Worm (Caenorhabditis elegans) whole organism, L1 larva: ENCODE measurements around the gene mdt-9.

ENCODE experiments used
- C16A3.4 ChIP-seq: fragments of 150-350 bp; optimal IDR thresholded peaks from 2 replicates; lab custom pipeline; 2014; ENCODE audit warnings: missing biosample characterization, missing genetic modification characterization
- C34B4.2 ChIP-seq: sonication (generic microtip); optimal IDR thresholded peaks from 2 replicates; lab custom pipeline; 2017; ENCODE audit warnings: mild to moderate bottlenecking, missing genetic modification characterization, missing compliant biosample characterization
- F16B12.6 ChIP-seq: fragments of 150-350 bp; optimal IDR thresholded peaks from 2 replicates; lab custom pipeline; 2014; ENCODE audit warnings: missing biosample characterization, missing genetic modification characterization
- alr-1 ChIP-seq: fragments of 200-800 bp; sonication (Bioruptor generic); optimal IDR thresholded peaks from 2 replicates; lab custom pipeline; 2018; ENCODE audit warnings: borderline replicate concordance, mild to moderate bottlenecking, missing genetic modification characterization, missing compliant biosample characterization
- ceh-63 ChIP-seq: fragments of 200-800 bp; sonication (Bioruptor generic); optimal IDR thresholded peaks from 2 replicates; lab custom pipeline; 2018; ENCODE audit warnings: mild to moderate bottlenecking, missing genetic modification characterization, missing compliant biosample characterization
- ceh-90 ChIP-seq: sonication (generic microtip); optimal IDR thresholded peaks from 2 replicates; lab custom pipeline; 2016; ENCODE audit warnings: missing genetic modification characterization, missing compliant biosample characterization
- efl-1 ChIP-seq, 4 experiments: fragments of 150-350 bp; optimal IDR thresholded peaks in 3 of 4; peaks in 1 of 4; 1 replicate in 1 of 4; 2 replicates in 3 of 4; lab custom pipeline; 2014; ENCODE audit warnings: missing biosample characterization in 2 of 4, missing genetic modification characterization in 2 of 4, missing genetic modification reagents in 2 of 4
- elt-3 ChIP-seq, 6 experiments: fragments of 150-350 bp in 1 of 6; sonication (generic microtip); optimal IDR thresholded peaks; 2 replicates each; lab custom pipeline; 2017 to 2018; ENCODE audit warnings: missing biosample characterization in 6 of 6, missing genetic modification characterization in 6 of 6, inconsistent platforms in 1 of 6
- fkh-10 ChIP-seq: sonication (generic microtip); optimal IDR thresholded peaks from 2 replicates; lab custom pipeline; 2017; ENCODE audit warnings: missing biosample characterization, missing genetic modification reagents, missing genetic modification characterization
- fos-1 ChIP-seq: fragments of 150-350 bp; optimal IDR thresholded peaks from 2 replicates; lab custom pipeline; 2014; ENCODE audit warnings: missing biosample characterization, missing genetic modification characterization
- grh-1 ChIP-seq: fragments of 200-800 bp; sonication (Bioruptor generic); IDR thresholded peaks from 2 replicates; pipeline ENCODE4 v1.3.6; 2022; ENCODE audit warnings: missing genetic modification reagents, missing genetic modification characterization, missing compliant biosample characterization
- hlh-17 ChIP-seq: fragments of 200-800 bp; sonication (Bioruptor generic); optimal IDR thresholded peaks from 2 replicates; lab custom pipeline; 2018; ENCODE audit warnings: missing genetic modification characterization, mild to moderate bottlenecking, missing compliant biosample characterization, moderate library complexity, borderline replicate concordance
- isw-1 ChIP-seq: fragments of 200-800 bp; sonication (Bioruptor generic); IDR thresholded peaks from 2 replicates; pipeline ENCODE4 v1.3.6; 2022; ENCODE audit warnings: missing genetic modification characterization, missing compliant biosample characterization
- jun-1 ChIP-seq: fragments of 150-350 bp; optimal IDR thresholded peaks from 2 replicates; lab custom pipeline; 2014; ENCODE audit warnings: missing biosample characterization, missing genetic modification reagents, missing genetic modification characterization
- lin-13 ChIP-seq: fragments of 150-350 bp; optimal IDR thresholded peaks from 2 replicates; lab custom pipeline; 2014; ENCODE audit warnings: missing biosample characterization, missing genetic modification reagents, missing genetic modification characterization
- lin-14 ChIP-seq: fragments of 200-800 bp; sonication (Bioruptor generic); optimal IDR thresholded peaks from 2 replicates; lab custom pipeline; 2018; ENCODE audit warnings: mild to moderate bottlenecking, missing genetic modification characterization, moderate library complexity, missing compliant biosample characterization
- lin-15B ChIP-seq: fragments of 150-350 bp; sonication (generic microtip); optimal IDR thresholded peaks from 3 replicates; lab custom pipeline; 2014; ENCODE audit warnings: missing biosample characterization, missing genetic modification characterization
- lin-39 ChIP-seq: fragments of 150-350 bp; optimal IDR thresholded peaks from 2 replicates; lab custom pipeline; 2014; ENCODE audit warnings: missing biosample characterization, missing genetic modification reagents, missing genetic modification characterization
- lir-3 ChIP-seq: sonication (generic microtip); optimal IDR thresholded peaks from 2 replicates; lab custom pipeline; 2016; ENCODE audit warnings: mild to moderate bottlenecking, missing genetic modification characterization, moderate library complexity, missing compliant biosample characterization; ENCODE audit not compliant: poor library complexity
- mep-1 ChIP-seq: fragments of 150-350 bp; optimal IDR thresholded peaks from 2 replicates; lab custom pipeline; 2014; ENCODE audit warnings: missing biosample characterization, missing genetic modification characterization
- nhr-237 ChIP-seq: fragments of 150-350 bp; optimal IDR thresholded peaks from 2 replicates; lab custom pipeline; 2014; ENCODE audit warnings: missing biosample characterization, missing genetic modification characterization
- nhr-47 ChIP-seq: sonication (generic microtip); optimal IDR thresholded peaks from 2 replicates; lab custom pipeline; 2016; ENCODE audit warnings: mild to moderate bottlenecking, missing genetic modification characterization, moderate library complexity, missing compliant biosample characterization
- nhr-71 ChIP-seq: sonication (generic microtip); optimal IDR thresholded peaks from 2 replicates; lab custom pipeline; 2016; ENCODE audit warnings: mild to moderate bottlenecking, missing genetic modification characterization, moderate library complexity, missing compliant biosample characterization
- nhr-76 ChIP-seq: sonication (generic microtip); optimal IDR thresholded peaks from 2 replicates; lab custom pipeline; 2017; ENCODE audit warnings: missing biosample characterization, missing genetic modification characterization
- nhr-84 ChIP-seq: sonication (generic microtip); optimal IDR thresholded peaks from 2 replicates; lab custom pipeline; 2017; ENCODE audit warnings: missing biosample characterization, missing genetic modification characterization
- nhr-85 ChIP-seq: sonication (generic microtip); peaks from one replicate; lab custom pipeline; 2016; ENCODE audit warnings: missing genetic modification characterization, inconsistent platforms, missing compliant biosample characterization
- pag-3 ChIP-seq: sonication (generic microtip); optimal IDR thresholded peaks from 2 replicates; lab custom pipeline; 2017; ENCODE audit warnings: missing genetic modification characterization, mild to moderate bottlenecking, missing compliant biosample characterization, antibody characterized with exemption, borderline replicate concordance; ENCODE audit not compliant: insufficient read depth
- pax-3 ChIP-seq: fragments of 200-800 bp; sonication (Bioruptor generic); optimal IDR thresholded peaks from 2 replicates; lab custom pipeline; 2018; ENCODE audit warnings: mild to moderate bottlenecking, missing genetic modification characterization, moderate library complexity, missing compliant biosample characterization
- pqm-1 ChIP-seq: sonication (generic microtip); optimal IDR thresholded peaks from 3 replicates; lab custom pipeline; 2017; ENCODE audit warnings: missing biosample characterization, missing genetic modification characterization
- skn-1 ChIP-seq: fragments of 150-350 bp; optimal IDR thresholded peaks from 2 replicates; lab custom pipeline; 2014; ENCODE audit warnings: missing biosample characterization, missing genetic modification characterization
- snu-23 ChIP-seq: sonication (generic microtip); optimal IDR thresholded peaks from 2 replicates; lab custom pipeline; 2016; ENCODE audit warnings: missing genetic modification characterization, missing compliant biosample characterization
- sptf-1 ChIP-seq: fragments of 150-350 bp; optimal IDR thresholded peaks from 2 replicates; lab custom pipeline; 2014; ENCODE audit warnings: missing biosample characterization, missing genetic modification characterization
- swsn-7 ChIP-seq: sonication (generic microtip); optimal IDR thresholded peaks from 2 replicates; lab custom pipeline; 2016; ENCODE audit warnings: missing genetic modification characterization, missing compliant biosample characterization
- unc-98 ChIP-seq: fragments of 200-800 bp; sonication (Bioruptor generic); IDR thresholded peaks from 2 replicates; pipeline ENCODE4 v1.3.6; 2022; ENCODE audit warnings: missing genetic modification characterization, missing compliant biosample characterization
- vab-15 ChIP-seq: sonication (generic microtip); optimal IDR thresholded peaks from 2 replicates; lab custom pipeline; 2017; ENCODE audit warnings: missing genotype, mild to moderate bottlenecking, missing genetic modification characterization, missing compliant biosample characterization
- zag-1 ChIP-seq: fragments of 150-350 bp; optimal IDR thresholded peaks from 2 replicates; lab custom pipeline; 2014; ENCODE audit warnings: missing biosample characterization, missing genetic modification characterization
- zip-4 ChIP-seq: fragments of 200-800 bp; sonication (Bioruptor generic); optimal IDR thresholded peaks from 2 replicates; lab custom pipeline; 2018; ENCODE audit warnings: mild to moderate bottlenecking, missing genetic modification characterization, moderate library complexity, missing compliant biosample characterization
- ztf-11 ChIP-seq, 2 experiments: sonication (generic microtip); optimal IDR thresholded peaks; 2 replicates each; lab custom pipeline; 2016 to 2017; ENCODE audit warnings: missing genetic modification characterization in 2 of 2, missing biosample characterization in 1 of 2, missing compliant biosample characterization in 1 of 2
- ztf-4 ChIP-seq: fragments of 150-350 bp; optimal IDR thresholded peaks from 2 replicates; lab custom pipeline; 2014; ENCODE audit warnings: missing biosample characterization, missing genetic modification characterization

Gene mdt-9

DNA sequence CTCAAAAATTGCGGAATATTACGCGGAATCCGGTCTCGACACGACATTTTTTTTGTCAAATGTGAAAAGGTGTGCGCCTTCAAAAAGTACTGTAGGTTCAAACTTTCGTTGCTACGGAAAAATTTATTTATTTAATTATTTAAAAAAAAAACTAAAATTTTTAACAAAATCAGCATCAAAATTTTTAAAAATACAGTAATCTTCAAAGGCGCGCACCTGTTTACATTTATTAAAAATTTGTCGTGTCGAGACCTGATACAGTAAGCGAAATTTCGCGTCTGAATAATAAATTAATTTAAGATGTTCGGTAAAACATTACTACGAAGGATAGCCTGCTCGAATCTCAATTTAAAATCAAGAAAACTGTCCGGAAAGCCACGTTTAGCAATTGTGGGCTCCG, 14.5 kb upstream of the mdt-9 start, which contains the start of gene Y62E10A.6:
Gene Y62E10A.6, plus strand, starts transcription at position 301 of the 400 bp plus-strand sequence.
- TF ChIP-seq isw-1 (no peak), nhr-76 (no peak), zag-1 (tag; lab: Kevin White, UChicago) (no peak), nhr-71 (tag; lab: Kevin White, UChicago) (no peak), lin-14 (GFP tag; lab: Kevin White, UChicago) (no peak), vab-15 (tag; lab: Kevin White, UChicago) (no peak), lin-15B (tag; lab: Kevin White, UChicago) (no peak), hlh-17 (GFP tag; lab: Kevin White, UChicago) (no peak), sptf-1 (tag; lab: Kevin White, UChicago) (no peak), skn-1 (no peak), snu-23 (GFP tag; lab: Kevin White, UChicago) (no peak), jun-1 (no peak), C16A3.4 (tag; lab: Kevin White, UChicago) (no peak), zip-4 (no peak), swsn-7 (no peak), nhr-84 (no peak), C34B4.2 (tag; lab: Kevin White, UChicago) (no peak)

DNA sequence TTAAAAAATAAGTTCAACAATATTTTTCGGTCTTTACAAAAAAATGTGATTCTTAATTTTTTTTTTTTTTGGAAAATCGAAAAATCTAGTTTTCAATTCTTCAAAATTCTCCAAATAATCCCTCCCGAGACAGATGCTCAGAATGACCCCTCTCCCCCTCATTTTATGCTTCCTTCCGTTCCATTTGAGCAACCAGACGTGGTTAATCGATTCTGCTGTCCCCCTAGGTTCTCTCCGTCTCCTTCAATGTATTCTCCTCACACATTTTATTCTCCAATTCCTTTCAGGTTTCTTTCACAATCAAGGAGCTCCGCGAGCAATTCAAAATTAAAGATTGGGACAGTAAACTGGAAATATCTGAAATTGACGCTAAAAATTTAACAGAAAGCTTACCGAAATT, 11.3 kb upstream of the mdt-9 start:
- TF ChIP-seq lin-13 (GFP tag; lab: Kevin White, UChicago) (no peak), lir-3 (tag; lab: Kevin White, UChicago) (no peak), ceh-63 (no peak), pag-3 (tag; lab: Kevin White, UChicago) (no peak), unc-98 (GFP tag; lab: Robert Waterston, UW) (no peak), elt-3 (tag; optimal IDR thresholded peaks at IDR 0.05; lab: Kevin White, UChicago) (no peak), ztf-11 (tag; optimal IDR thresholded peaks at IDR 0.05; lab: Kevin White, UChicago) (no peak), nhr-76 (no peak), nhr-47 (tag; lab: Kevin White, UChicago) (no peak), fkh-10 (GFP tag; lab: Kevin White, UChicago) (no peak), mep-1 (no peak), pax-3 (tag; lab: Kevin White, UChicago) (no peak)
- TF ChIP-seq, all 84 proteins: peak for 0

DNA sequence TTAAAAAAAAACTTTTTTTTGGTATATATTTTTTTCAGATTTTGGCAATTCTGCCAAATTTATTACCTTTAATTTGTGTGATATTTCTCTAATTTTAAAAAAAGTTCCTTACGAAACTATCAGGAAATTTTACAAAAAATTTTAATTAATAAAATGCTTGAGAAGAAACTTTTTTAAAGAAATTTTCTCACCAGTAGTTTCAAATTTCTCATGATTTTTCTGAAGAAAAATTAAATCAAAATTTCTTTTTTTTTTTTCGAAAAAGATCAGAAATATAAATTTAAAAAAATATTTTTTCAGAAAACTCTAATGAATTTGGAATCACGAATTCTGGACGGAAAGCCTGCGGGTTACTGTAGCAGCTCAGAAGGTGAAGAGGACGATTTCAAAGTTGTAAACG, 8.5 kb upstream of the mdt-9 start, which contains the start of gene mau-8:
Gene mau-8, plus strand, starts transcription at position 301 of the 400 bp plus-strand sequence.
- TF ChIP-seq lin-39 (tag; lab: Kevin White, UChicago) = no peak
- TF ChIP-seq grh-1 (GFP tag; lab: Robert Waterston, UW) = no peak
- no peak for TF ChIP-seq hlh-17 (GFP tag; lab: Kevin White, UChicago)
- TF ChIP-seq F16B12.6 (tag; lab: Kevin White, UChicago) = no peak
- no peak for TF ChIP-seq ztf-4 (tag; lab: Kevin White, UChicago)
- no peak for TF ChIP-seq ceh-90 (tag; lab: Kevin White, UChicago)
- TF ChIP-seq jun-1 = no peak
- TF ChIP-seq nhr-237 = no peak
- TF ChIP-seq skn-1 = no peak
- TF ChIP-seq, all 84 proteins: peak for 0

DNA sequence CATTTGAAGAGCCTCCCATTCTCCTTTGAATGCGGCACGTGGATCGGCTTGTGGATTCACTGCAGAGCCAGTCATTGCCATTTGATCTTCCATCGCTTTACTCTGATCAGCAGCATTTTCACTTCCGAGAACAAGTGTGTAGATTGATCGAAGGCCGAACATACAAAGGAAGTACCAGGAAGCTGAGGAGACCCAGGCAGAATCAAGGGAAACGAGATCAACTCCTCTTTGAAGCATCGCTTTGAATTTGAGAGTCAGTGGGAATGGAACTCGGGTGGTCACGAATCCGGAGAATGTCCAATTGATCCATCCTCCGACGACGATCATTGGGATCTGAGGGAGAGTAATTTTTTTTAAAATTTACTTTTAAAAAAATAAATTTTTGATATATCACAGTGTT, 5.7 kb upstream of the mdt-9 start:
- TF ChIP-seq ceh-63 (no peak), fos-1 (tag; lab: Kevin White, UChicago) (no peak), alr-1 (tag; lab: Kevin White, UChicago) (no peak), pqm-1 (tag; lab: Kevin White, UChicago) (no peak), vab-15 (tag; lab: Kevin White, UChicago) (no peak), ceh-90 (tag; lab: Kevin White, UChicago) (no peak), efl-1 (optimal IDR thresholded peaks at IDR 0.05; lab: Kevin White, UChicago) (no peak), efl-1 (GFP tag; optimal IDR thresholded peaks at IDR 0.05 in 1 of 2; lab: Kevin White, UChicago) (peak in 1 of 2 experiments; percentile 58), nhr-85 (no peak)
